Fruit fly (Drosophila melanogaster) whole organism, pupa: ENCODE measurements around the gene CG11550.
A peak's percentile ranks its signal among the peaks of the same experiment; 100 is the strongest.

Source experiments
- CG32121 ChIP-seq: fragments of 200-800 bp; sonication (Bioruptor generic); IDR thresholded peaks from 2 replicates; pipeline ENCODE4 v1.3.6; 2022; ENCODE audit warnings: missing biosample characterization, missing genetic modification characterization
- CG8301 ChIP-seq: fragments of 200-800 bp; sonication (Bioruptor generic); optimal IDR thresholded peaks from 2 replicates; lab custom pipeline; 2018; ENCODE audit warnings: missing biosample characterization, mild to moderate bottlenecking, missing genetic modification characterization
- EcR ChIP-seq: fragments of 200-800 bp; sonication (Bioruptor generic); optimal IDR thresholded peaks from 3 replicates; lab custom pipeline; 2019; ENCODE audit warnings: missing biosample characterization, missing genetic modification characterization, mild to moderate bottlenecking, moderate library complexity, missing genetic modification reagents
- Pif1B ChIP-seq: fragments of 200-800 bp; sonication (Bioruptor generic); optimal IDR thresholded peaks from 3 replicates; lab custom pipeline; 2016; ENCODE audit warnings: missing biosample characterization, missing genetic modification characterization
- rn ChIP-seq: fragments of 200-800 bp; sonication (Bioruptor generic); IDR thresholded peaks from 2 replicates; pipeline ENCODE4 v1.3.6; 2022; ENCODE audit warnings: missing biosample characterization, missing genetic modification characterization

dm6 chr3R:31679830-31680294, at the start of gene CG11550:
- TF ChIP-seq CG32121 (GFP tag; lab: Robert Waterston, UW) (peak; percentile 71), rn (GFP tag; lab: Robert Waterston, UW) (peak; percentile 67), Pif1B (GFP tag; lab: Kevin White, UChicago) (peak; percentile 54), CG8301 (tag; lab: Kevin White, UChicago) (peak; percentile 63), EcR (GFP tag; lab: Kevin White, UChicago) (peak; percentile 14)
